Worm (Caenorhabditis elegans) whole organism, young adult: ENCODE measurements around the gene C36C9.12.

Experiments used
- Y53F4B.3 ChIP-seq: fragments of 200-800 bp; sonication (Bioruptor generic); IDR thresholded peaks from 2 replicates; pipeline ENCODE4 v1.3.6; 2022; ENCODE audit warnings: missing genetic modification reagents, missing genetic modification characterization, missing compliant biosample characterization
- attf-5 ChIP-seq: fragments of 200-800 bp; sonication (Bioruptor generic); optimal IDR thresholded peaks from 2 replicates; lab custom pipeline; 2018; ENCODE audit warnings: mild to moderate bottlenecking, missing genetic modification characterization, missing compliant biosample characterization
- ceh-91 ChIP-seq: fragments of 200-800 bp; sonication (Bioruptor generic); IDR thresholded peaks from 2 replicates; pipeline ENCODE4 v1.3.6; 2022; ENCODE audit warnings: missing genetic modification reagents, missing genetic modification characterization, missing compliant biosample characterization
- dpl-1 ChIP-seq: fragments of 150-350 bp; optimal IDR thresholded peaks from 2 replicates; lab custom pipeline; 2014; ENCODE audit warnings: missing biosample characterization, missing genetic modification reagents, missing genetic modification characterization
- him-1 ChIP-seq: sonication (generic microtip); optimal IDR thresholded peaks from 2 replicates; lab custom pipeline; 2016; ENCODE audit warnings: missing genotype, missing genetic modification reagents, missing genetic modification characterization, missing compliant biosample characterization
- rec-8 ChIP-seq, 2 experiments: sonication (generic microtip); optimal IDR thresholded peaks; 2 replicates each; lab custom pipeline; 2016; ENCODE audit warnings: mild to moderate bottlenecking in 2 of 2, missing genetic modification characterization in 2 of 2, missing genetic modification reagents in 2 of 2, missing genotype in 2 of 2, missing biosample characterization in 1 of 2, missing compliant biosample characterization in 1 of 2, moderate library complexity in 1 of 2

ce11 chrX:1682558-1682957 lies 7.3 kb downstream of the C36C9.12 start, which contains the start of gene meg-4:
- TF ChIP-seq Y53F4B.3 (no peak), him-1 (tag; lab: Kevin White, UChicago) (no peak), rec-8 (tag; optimal IDR thresholded peaks at IDR 0.05; lab: Kevin White, UChicago) (no peak), dpl-1 (GFP tag; lab: Kevin White, UChicago) (no peak), attf-5 (GFP tag; lab: Kevin White, UChicago) (no peak), ceh-91 (GFP tag; lab: Robert Waterston, UW) (no peak)
